Fruit fly (Drosophila melanogaster): ENCODE results near the gene Cyp9f2.

Gene Cyp9f2

dm6 chr3R:12405928-12406234 is at the start of gene Cyp9f2:
Gene Cyp9f2, minus strand, starts transcription at chr3R:12406028.
- TF ChIP-seq insv (optimal IDR thresholded peaks at IDR 0.05) (no peak), Myc (optimal IDR thresholded peaks at IDR 0.05) (no peak), h (optimal IDR thresholded peaks at IDR 0.05) (no peak), Sin3A (optimal IDR thresholded peaks at IDR 0.05) (no peak), ttk (optimal IDR thresholded peaks at IDR 0.05) (no peak)

DNA sequence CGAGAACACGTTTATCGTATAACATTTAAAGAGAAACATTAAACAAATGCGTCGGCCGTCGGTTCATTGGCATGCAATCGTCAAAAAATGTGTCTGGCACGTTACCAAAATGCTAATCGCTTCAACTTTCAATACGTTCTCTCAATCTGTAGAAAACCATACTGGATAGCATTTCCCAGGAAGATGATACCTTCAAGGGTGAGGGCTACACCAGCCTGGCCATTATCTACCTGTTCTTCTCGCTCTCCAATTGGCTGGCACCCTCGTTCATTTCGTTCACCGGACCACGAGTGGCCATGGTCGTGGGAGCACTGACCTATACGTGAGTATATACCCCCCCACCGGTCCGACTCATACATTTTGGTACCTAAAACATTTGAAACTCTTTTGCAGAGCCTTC is 48.7 kb upstream of the Cyp9f2 start:
- TF ChIP-seq ttk (optimal IDR thresholded peaks at IDR 0.05) (no peak), psq (optimal IDR thresholded peaks at IDR 0.05) (no peak), Sin3A (optimal IDR thresholded peaks at IDR 0.05) (no peak), insv (optimal IDR thresholded peaks at IDR 0.05) (no peak), h (optimal IDR thresholded peaks at IDR 0.05) (no peak), Myc (optimal IDR thresholded peaks at IDR 0.05) (no peak)

DNA sequence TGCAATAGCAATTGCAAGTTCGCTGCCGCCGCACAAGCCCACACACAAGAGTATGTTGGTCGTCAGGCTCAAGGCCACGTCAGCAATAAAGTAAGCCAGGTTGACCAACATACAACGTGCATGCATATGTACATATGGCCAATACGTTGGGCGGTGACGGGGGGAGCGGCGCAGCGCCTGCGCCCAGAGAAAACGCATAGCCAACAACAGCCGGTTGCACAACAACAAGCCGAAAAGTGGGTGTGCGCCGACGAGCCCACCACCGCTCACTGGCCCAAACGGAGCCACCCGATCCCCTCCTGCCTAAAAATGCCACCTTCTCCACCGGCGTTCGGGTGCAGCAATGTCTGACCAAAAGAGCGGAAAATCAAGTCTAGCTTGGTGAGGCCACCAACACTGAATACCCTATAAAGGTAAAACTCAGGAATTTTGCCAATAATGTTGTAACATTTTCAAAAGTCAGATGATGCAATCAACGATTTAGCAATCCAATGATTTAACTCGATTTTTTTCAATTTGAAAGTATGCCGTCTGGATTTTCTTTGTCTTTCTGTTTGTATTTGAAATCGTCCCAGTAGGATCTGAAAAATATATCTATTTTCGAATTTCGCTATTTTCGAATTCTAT is 46.2 kb upstream of the Cyp9f2 start, which contains the start of gene CG5509:
CG5509 (plus strand) TSS at position 577 of the 627 bp plus-strand sequence.
- no peak for TF ChIP-seq psq (optimal IDR thresholded peaks at IDR 0.05)
- TF ChIP-seq h (optimal IDR thresholded peaks at IDR 0.05), result no peak

- TF ChIP-seq h (optimal IDR thresholded peaks at IDR 0.05), result no peak
- no peak for TF ChIP-seq psq (optimal IDR thresholded peaks at IDR 0.05)
- TF ChIP-seq Sin3A (optimal IDR thresholded peaks at IDR 0.05), result no peak
- TF ChIP-seq insv (optimal IDR thresholded peaks at IDR 0.05), result no peak
- TF ChIP-seq ttk (optimal IDR thresholded peaks at IDR 0.05), result no peak
- TF ChIP-seq Myc (optimal IDR thresholded peaks at IDR 0.05), result no peak
Observed at dm6 chr3R:12451376-12451775, 45.5 kb upstream of the Cyp9f2 start.

dm6 chr3R:12450713-12451259 is 45.0 kb upstream of the Cyp9f2 start:
- no peak for TF ChIP-seq Sin3A (optimal IDR thresholded peaks at IDR 0.05)
- no peak for TF ChIP-seq h (optimal IDR thresholded peaks at IDR 0.05)
- TF ChIP-seq Myc (optimal IDR thresholded peaks at IDR 0.05), result no peak
- TF ChIP-seq ttk (optimal IDR thresholded peaks at IDR 0.05), result no peak
- TF ChIP-seq insv (optimal IDR thresholded peaks at IDR 0.05), result no peak
- no peak for TF ChIP-seq psq (optimal IDR thresholded peaks at IDR 0.05)

- TF ChIP-seq ttk (optimal IDR thresholded peaks at IDR 0.05) (no peak), h (optimal IDR thresholded peaks at IDR 0.05) (no peak), psq (optimal IDR thresholded peaks at IDR 0.05) (no peak), Myc (optimal IDR thresholded peaks at IDR 0.05) (no peak), insv (optimal IDR thresholded peaks at IDR 0.05) (no peak), Sin3A (optimal IDR thresholded peaks at IDR 0.05) (no peak)
Observed at dm6 chr3R:12449617-12450242, 43.9 kb upstream of the Cyp9f2 start.

DNA sequence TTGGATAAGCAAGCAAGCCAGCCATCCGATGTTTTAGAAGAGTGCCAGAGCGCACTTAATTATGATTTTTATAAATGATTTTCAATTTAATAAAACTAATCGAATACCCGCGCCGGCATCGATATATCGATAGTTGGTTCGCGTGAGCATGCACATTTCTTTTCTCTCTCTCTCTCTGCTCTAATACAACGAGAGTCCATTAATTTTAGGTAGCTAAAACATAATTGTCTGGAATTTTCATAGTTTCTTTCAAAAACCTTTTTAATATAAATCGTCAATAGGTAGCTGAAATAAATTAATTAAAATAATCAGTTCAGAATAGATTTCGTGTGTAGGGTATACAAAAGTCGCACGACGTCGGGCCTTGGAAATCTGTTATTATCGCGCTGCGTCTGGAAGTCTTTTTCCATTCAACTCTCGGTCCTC is 43.1 kb upstream of the Cyp9f2 start, which contains the start of gene CG18549:
CG18549 (plus strand) TSS at position 408 of the 426 bp plus-strand sequence.
- TF ChIP-seq Sin3A (optimal IDR thresholded peaks at IDR 0.05) (no peak), insv (optimal IDR thresholded peaks at IDR 0.05) (no peak), Myc (optimal IDR thresholded peaks at IDR 0.05) (no peak), ttk (optimal IDR thresholded peaks at IDR 0.05) (no peak), psq (optimal IDR thresholded peaks at IDR 0.05) (no peak), h (optimal IDR thresholded peaks at IDR 0.05) (no peak)

- no peak for TF ChIP-seq insv (optimal IDR thresholded peaks at IDR 0.05)
- no peak for TF ChIP-seq h (optimal IDR thresholded peaks at IDR 0.05)
- no peak for TF ChIP-seq Sin3A (optimal IDR thresholded peaks at IDR 0.05)
- no peak for TF ChIP-seq ttk (optimal IDR thresholded peaks at IDR 0.05)
- TF ChIP-seq psq (optimal IDR thresholded peaks at IDR 0.05), result no peak
- no peak for TF ChIP-seq Myc (optimal IDR thresholded peaks at IDR 0.05)
Observed at dm6 chr3R:12448344-12448743, 42.5 kb upstream of the Cyp9f2 start.

- TF ChIP-seq Myc (optimal IDR thresholded peaks at IDR 0.05) (no peak), psq (optimal IDR thresholded peaks at IDR 0.05) (no peak), h (optimal IDR thresholded peaks at IDR 0.05) (no peak), ttk (optimal IDR thresholded peaks at IDR 0.05) (no peak), Sin3A (optimal IDR thresholded peaks at IDR 0.05) (no peak)
Observed at dm6 chr3R:12447353-12447752, 41.5 kb upstream of the Cyp9f2 start, which contains the start of gene vrs. Gene vrs, plus strand, starts transcription at chr3R:12447653.

- TF ChIP-seq Sin3A (optimal IDR thresholded peaks at IDR 0.05) (no peak), Myc (optimal IDR thresholded peaks at IDR 0.05) (no peak), psq (optimal IDR thresholded peaks at IDR 0.05) (no peak), insv (optimal IDR thresholded peaks at IDR 0.05) (no peak), h (optimal IDR thresholded peaks at IDR 0.05) (no peak), ttk (optimal IDR thresholded peaks at IDR 0.05) (no peak)
Observed at dm6 chr3R:12445468-12445867, 39.6 kb upstream of the Cyp9f2 start.

- no peak for TF ChIP-seq insv (optimal IDR thresholded peaks at IDR 0.05)
- no peak for TF ChIP-seq h (optimal IDR thresholded peaks at IDR 0.05)
- TF ChIP-seq ttk (optimal IDR thresholded peaks at IDR 0.05), result no peak
- no peak for TF ChIP-seq Myc (optimal IDR thresholded peaks at IDR 0.05)
- TF ChIP-seq psq (optimal IDR thresholded peaks at IDR 0.05), result no peak
- TF ChIP-seq Sin3A (optimal IDR thresholded peaks at IDR 0.05), result no peak
Observed at dm6 chr3R:12443769-12444168, 37.9 kb upstream of the Cyp9f2 start.

DNA sequence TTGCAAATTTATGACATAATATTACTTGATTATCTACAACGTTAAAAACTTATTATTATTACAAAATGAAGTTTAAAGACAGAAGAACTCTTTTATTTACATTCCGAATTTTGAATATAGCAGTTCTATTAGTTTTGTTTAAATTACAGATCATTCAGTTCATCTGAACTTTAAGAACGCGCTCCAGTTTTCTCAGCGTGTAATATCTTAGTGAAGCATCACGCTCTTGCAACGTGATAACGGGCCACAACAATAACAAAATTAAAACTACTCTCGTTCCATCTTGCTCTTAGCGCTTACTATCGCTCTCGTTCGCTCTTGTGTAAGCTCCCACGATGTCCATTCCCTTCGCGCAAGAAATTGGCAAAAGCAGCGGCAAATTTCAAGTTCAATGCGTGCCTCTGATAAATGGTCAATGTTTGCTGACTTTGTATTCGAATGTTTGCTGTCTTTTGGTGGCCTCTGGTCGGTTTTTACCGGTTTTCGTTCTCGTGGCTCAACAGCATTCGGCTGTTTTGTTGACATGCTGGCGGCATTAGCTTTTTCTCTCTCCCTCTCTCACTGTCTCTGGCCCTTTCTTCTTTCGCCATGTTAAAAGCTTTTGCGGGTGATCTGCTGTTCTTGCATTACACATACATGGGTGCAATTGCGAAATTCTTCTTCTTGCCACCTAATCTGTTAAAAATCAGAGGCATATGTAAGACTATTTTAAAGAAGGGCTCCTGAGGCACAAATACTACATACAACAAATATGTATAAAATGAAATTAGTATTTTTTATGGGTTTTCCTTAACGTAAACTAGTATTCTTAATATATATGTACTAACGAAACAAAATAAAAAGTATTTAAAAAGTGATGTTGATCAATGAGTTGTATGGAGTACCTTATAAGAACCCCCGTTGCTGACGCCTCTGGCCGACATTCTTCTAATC is 37.0 kb upstream of the Cyp9f2 start:
- no peak for TF ChIP-seq psq (optimal IDR thresholded peaks at IDR 0.05)
- TF ChIP-seq Sin3A (optimal IDR thresholded peaks at IDR 0.05), result no peak
- no peak for TF ChIP-seq Myc (optimal IDR thresholded peaks at IDR 0.05)
- TF ChIP-seq ttk (optimal IDR thresholded peaks at IDR 0.05), result no peak
- TF ChIP-seq insv (optimal IDR thresholded peaks at IDR 0.05), result no peak
- no peak for TF ChIP-seq h (optimal IDR thresholded peaks at IDR 0.05)
